Worm (Caenorhabditis elegans) whole organism, L4 larva: ENCODE results near the gene col-138.

Experiments used
- F26F4.8 ChIP-seq: fragments of 200-800 bp; sonication (Bioruptor generic); conservative IDR thresholded peaks from 2 replicates; pipeline ENCODE4 v1.3.6; 2022; ENCODE audit warnings: missing genetic modification characterization, missing compliant biosample characterization
- F44E2.7 ChIP-seq: fragments of 200-800 bp; sonication (Bioruptor generic); IDR thresholded peaks from 2 replicates; pipeline ENCODE4 v2.1.2; 2022; ENCODE audit warnings: missing genetic modification characterization, missing compliant biosample characterization
- R02D3.7 ChIP-seq: fragments of 150-350 bp; sonication (generic microtip); optimal IDR thresholded peaks from 3 replicates; lab custom pipeline; 2014; ENCODE audit warnings: missing biosample characterization, missing genetic modification characterization
- Y105C5A.15 ChIP-seq: fragments of 200-800 bp; sonication (Bioruptor generic); IDR thresholded peaks from 2 replicates; pipeline ENCODE4 v1.3.6; 2022; ENCODE audit warnings: missing genetic modification characterization, missing compliant biosample characterization
- aha-1 ChIP-seq: fragments of 150-350 bp; peaks from one replicate; lab custom pipeline; 2014; ENCODE audit warnings: missing biosample characterization, missing genetic modification characterization
- ama-1 ChIP-seq: fragments of 150-350 bp; optimal IDR thresholded peaks from 2 replicates; lab custom pipeline; 2014; ENCODE audit warnings: inconsistent platforms, mixed read lengths
- ceh-20 ChIP-seq: fragments of 200-800 bp; sonication (Bioruptor generic); IDR thresholded peaks from 2 replicates; pipeline ENCODE4 v1.3.6; 2022; ENCODE audit warnings: missing genetic modification reagents, missing genetic modification characterization, missing compliant biosample characterization
- ces-1 ChIP-seq: fragments of 150-350 bp; sonication (generic microtip); optimal IDR thresholded peaks from 4 replicates; lab custom pipeline; 2014; ENCODE audit warnings: missing biosample characterization, missing genetic modification reagents, missing genetic modification characterization
- cey-2 ChIP-seq: sonication (generic microtip); optimal IDR thresholded peaks from 3 replicates; lab custom pipeline; 2017; ENCODE audit warnings: missing genetic modification characterization, mild to moderate bottlenecking, missing compliant biosample characterization, antibody characterized with exemption, borderline replicate concordance; ENCODE audit not compliant: insufficient read depth
- daf-16 ChIP-seq, 3 experiments: sonication (generic microtip); optimal IDR thresholded peaks; 2 replicates each; lab custom pipeline; 2016 to 2017; ENCODE audit warnings: missing genetic modification characterization in 3 of 3, missing genetic modification reagents in 3 of 3, mild to moderate bottlenecking in 2 of 3, missing compliant biosample characterization in 2 of 3, missing biosample characterization in 1 of 3, moderate library complexity in 1 of 3
- dmd-6 ChIP-seq: fragments of 200-800 bp; sonication (Bioruptor generic); IDR thresholded peaks from 2 replicates; pipeline ENCODE4 v1.3.6; 2022; ENCODE audit warnings: missing genetic modification reagents, missing genetic modification characterization, missing compliant biosample characterization
- duxl-1 ChIP-seq: sonication (generic microtip); optimal IDR thresholded peaks from 2 replicates; lab custom pipeline; 2016; ENCODE audit warnings: mild to moderate bottlenecking, missing genetic modification characterization, moderate library complexity, missing compliant biosample characterization; ENCODE audit not compliant: poor library complexity
- dve-1 ChIP-seq: sonication (generic microtip); optimal IDR thresholded peaks from 2 replicates; lab custom pipeline; 2017; ENCODE audit warnings: antibody characterized with exemption, mild to moderate bottlenecking, missing genetic modification characterization, missing compliant biosample characterization; ENCODE audit not compliant: insufficient read depth
- fkh-10 ChIP-seq: fragments of 150-350 bp; optimal IDR thresholded peaks from 2 replicates; lab custom pipeline; 2014; ENCODE audit warnings: missing biosample characterization, missing genetic modification reagents, missing genetic modification characterization
- hlh-11 ChIP-seq: fragments of 200-800 bp; sonication (Bioruptor generic); optimal IDR thresholded peaks from 2 replicates; lab custom pipeline; 2018; ENCODE audit warnings: mild to moderate bottlenecking, missing genetic modification characterization, missing compliant biosample characterization
- hlh-30 ChIP-seq: sonication (generic microtip); optimal IDR thresholded peaks from 2 replicates; lab custom pipeline; 2017; ENCODE audit warnings: antibody characterized with exemption, mild to moderate bottlenecking, missing genetic modification characterization, missing compliant biosample characterization; ENCODE audit not compliant: insufficient read depth
- lin-1 ChIP-seq: fragments of 200-800 bp; sonication (Bioruptor generic); IDR thresholded peaks from 2 replicates; pipeline ENCODE4 v1.3.6; 2022; ENCODE audit warnings: missing genetic modification reagents, missing genetic modification characterization, missing compliant biosample characterization
- lin-29 ChIP-seq: fragments of 200-800 bp; sonication (Bioruptor generic); IDR thresholded peaks from 2 replicates; pipeline ENCODE4 v1.3.6; 2022; ENCODE audit warnings: missing genetic modification reagents, missing genetic modification characterization, missing compliant biosample characterization
- lsy-2 ChIP-seq, 2 experiments: fragments of 150-350 bp in 1 of 2; sonication (generic microtip) in 1 of 2; optimal IDR thresholded peaks; 2 replicates each; lab custom pipeline; 2014 to 2017; ENCODE audit warnings: missing biosample characterization in 2 of 2, missing genetic modification characterization in 2 of 2
- madf-5 ChIP-seq, 2 experiments: fragments of 200-800 bp; sonication (Bioruptor generic); IDR thresholded peaks; 2 replicates each; pipeline ENCODE4 v1.3.6; 2022; ENCODE audit warnings: missing compliant biosample characterization in 2 of 2, missing genetic modification characterization in 2 of 2
- mdl-1 ChIP-seq, 2 experiments: fragments of 150-350 bp in 1 of 2; sonication (generic microtip) in 1 of 2; optimal IDR thresholded peaks; 2 replicates each; lab custom pipeline; 2014 to 2017; ENCODE audit warnings: missing biosample characterization in 2 of 2, missing genetic modification characterization in 2 of 2
- mes-2 ChIP-seq: sonication (generic microtip); optimal IDR thresholded peaks from 2 replicates; lab custom pipeline; 2016; ENCODE audit warnings: missing genotype, mild to moderate bottlenecking, missing genetic modification characterization, missing compliant biosample characterization; ENCODE audit not compliant: poor library complexity, severe bottlenecking
- mxl-3 ChIP-seq: fragments of 200-800 bp; sonication (Bioruptor generic); optimal IDR thresholded peaks from 2 replicates; lab custom pipeline; 2018; ENCODE audit warnings: mild to moderate bottlenecking, missing genetic modification characterization, missing compliant biosample characterization
- nhr-102 ChIP-seq: sonication (generic microtip); optimal IDR thresholded peaks from 2 replicates; lab custom pipeline; 2016; ENCODE audit warnings: mild to moderate bottlenecking, missing genetic modification characterization, moderate library complexity, missing compliant biosample characterization
- nhr-11 ChIP-seq: fragments of 150-350 bp; optimal IDR thresholded peaks from 2 replicates; lab custom pipeline; 2014; ENCODE audit warnings: missing biosample characterization, missing genetic modification characterization
- nhr-28 ChIP-seq: fragments of 150-350 bp; optimal IDR thresholded peaks from 2 replicates; lab custom pipeline; 2014; ENCODE audit warnings: missing biosample characterization, missing genetic modification characterization
- nhr-41 ChIP-seq: fragments of 200-800 bp; sonication (Bioruptor generic); IDR thresholded peaks from 2 replicates; pipeline ENCODE4 v1.3.6; 2022; ENCODE audit warnings: missing genetic modification reagents, missing genetic modification characterization, missing compliant biosample characterization
- nhr-42 ChIP-seq: fragments of 200-800 bp; sonication (Bioruptor generic); IDR thresholded peaks from 2 replicates; pipeline ENCODE4 v1.3.6; 2022; ENCODE audit warnings: missing genetic modification characterization, missing compliant biosample characterization
- nhr-48 ChIP-seq: sonication (generic microtip); optimal IDR thresholded peaks from 2 replicates; lab custom pipeline; 2016; ENCODE audit warnings: mild to moderate bottlenecking, missing genetic modification characterization, missing compliant biosample characterization
- nhr-76 ChIP-seq: fragments of 150-350 bp; optimal IDR thresholded peaks from 2 replicates; lab custom pipeline; 2014; ENCODE audit warnings: missing biosample characterization, missing genetic modification characterization
- nhr-77 ChIP-seq: fragments of 150-350 bp; optimal IDR thresholded peaks from 2 replicates; lab custom pipeline; 2014; ENCODE audit warnings: missing biosample characterization, missing genetic modification characterization
- pha-4 ChIP-seq, 2 experiments: fragments of 150-350 bp in 1 of 2; fragments of 200-800 bp in 1 of 2; sonication (Bioruptor generic) in 1 of 2; IDR thresholded peaks in 1 of 2; optimal IDR thresholded peaks in 1 of 2; 2 replicates each; pipeline versions ENCODE4 v1.3.6 to Lab custom; 2014 to 2022; ENCODE audit warnings: missing genetic modification characterization in 2 of 2, missing genetic modification reagents in 2 of 2, missing biosample characterization in 1 of 2, missing compliant biosample characterization in 1 of 2
- php-3 ChIP-seq: fragments of 200-800 bp; sonication (Bioruptor generic); IDR thresholded peaks from 2 replicates; pipeline ENCODE4 v1.3.6; 2022; ENCODE audit warnings: missing genetic modification reagents, missing genetic modification characterization, missing compliant biosample characterization
- pqm-1 ChIP-seq: sonication (generic microtip); optimal IDR thresholded peaks from 2 replicates; lab custom pipeline; 2017; ENCODE audit warnings: missing biosample characterization, missing genetic modification characterization
- snpc-4 ChIP-seq: fragments of 150-350 bp; optimal IDR thresholded peaks from 2 replicates; lab custom pipeline; 2014; ENCODE audit warnings: missing biosample characterization, missing genetic modification characterization
- unc-62 ChIP-seq, 3 experiments: fragments of 150-350 bp in 1 of 3; sonication (generic microtip); optimal IDR thresholded peaks in 2 of 3; peaks in 1 of 3; 1 replicate in 1 of 3; 2 replicates in 2 of 3; lab custom pipeline; 2014 to 2017; ENCODE audit warnings: missing biosample characterization in 3 of 3, missing genetic modification characterization in 3 of 3, missing genetic modification reagents in 3 of 3, missing genotype in 1 of 3
- zfp-2 ChIP-seq: sonication (generic microtip); optimal IDR thresholded peaks from 2 replicates; lab custom pipeline; 2016; ENCODE audit warnings: mild to moderate bottlenecking, missing genetic modification characterization, missing compliant biosample characterization
- zip-11 ChIP-seq: fragments of 200-800 bp; sonication (Bioruptor generic); IDR thresholded peaks from 2 replicates; pipeline ENCODE4 v1.3.6; 2022; ENCODE audit warnings: missing genetic modification characterization, missing compliant biosample characterization
- zip-2 ChIP-seq: fragments of 150-350 bp; optimal IDR thresholded peaks from 2 replicates; lab custom pipeline; 2014; ENCODE audit warnings: missing biosample characterization, missing genetic modification characterization
- ztf-11 ChIP-seq: fragments of 150-350 bp; optimal IDR thresholded peaks from 2 replicates; lab custom pipeline; 2014; ENCODE audit warnings: missing biosample characterization, missing genetic modification characterization

The col-138 gene

ce11 chrIV:17171732-17172131 is 11.8 kb downstream of the col-138 start:
- no peak for TF ChIP-seq F44E2.7
- no peak for TF ChIP-seq nhr-42 (GFP tag; lab: Robert Waterston, UW)
- TF ChIP-seq R02D3.7 = no peak
- peak in 1 of 2 experiments; percentile 56 for TF ChIP-seq mdl-1 (tag; optimal IDR thresholded peaks at IDR 0.05; lab: Kevin White, UChicago)
- TF ChIP-seq snpc-4 (tag; lab: Kevin White, UChicago) = no peak
- no peak for TF ChIP-seq ama-1 (lab: Kevin White, UChicago)
- TF ChIP-seq lin-1 (GFP tag; lab: Robert Waterston, UW) = peak; percentile 86
- no peak for TF ChIP-seq nhr-76 (tag; lab: Kevin White, UChicago)
- TF ChIP-seq pqm-1 = peak; percentile 98
- TF ChIP-seq dmd-6 (GFP tag; lab: Robert Waterston, UW) = peak; percentile 66; the same call in 1 of the 2 replicates
- TF ChIP-seq aha-1 (tag; lab: Kevin White, UChicago) = peak; percentile 93
- TF ChIP-seq fkh-10 (GFP tag; lab: Kevin White, UChicago) = no peak
- TF ChIP-seq lin-29 (GFP tag; lab: Robert Waterston, UW) = no peak
- TF ChIP-seq mxl-3 = peak; percentile 88
- TF ChIP-seq mes-2 (tag; lab: Kevin White, UChicago) = no peak
- peak; percentile 57 for TF ChIP-seq nhr-77 (tag; lab: Kevin White, UChicago)
- TF ChIP-seq php-3 = peak; percentile 57
- TF ChIP-seq hlh-30 (tag; lab: Kevin White, UChicago) = peak; percentile 35
- TF ChIP-seq nhr-48 (tag; lab: Kevin White, UChicago) = peak; percentile 13
- TF ChIP-seq zip-11 (GFP tag; lab: Robert Waterston, UW) = no peak
- no peak for TF ChIP-seq duxl-1 (tag; lab: Kevin White, UChicago)
- no peak for TF ChIP-seq ztf-11
- peak; percentile 93 for TF ChIP-seq dve-1 (tag; lab: Kevin White, UChicago)
- no peak for TF ChIP-seq nhr-102 (tag; lab: Kevin White, UChicago)
- TF ChIP-seq hlh-11 (tag; lab: Kevin White, UChicago) = peak; percentile 90
- TF ChIP-seq ces-1 (GFP tag; lab: Kevin White, UChicago) = no peak
- no peak for TF ChIP-seq pha-4 (GFP tag; IDR thresholded peaks at IDR 0.05; lab: Robert Waterston, UW)
- TF ChIP-seq pha-4 (tag; optimal IDR thresholded peaks at IDR 0.05; lab: Kevin White, UChicago) = no peak
- TF ChIP-seq madf-5 (GFP tag; IDR thresholded peaks at IDR 0.05; lab: Robert Waterston, UW) = no peak
- no peak for TF ChIP-seq nhr-41 (GFP tag; lab: Robert Waterston, UW)
- TF ChIP-seq cey-2 (tag; lab: Kevin White, UChicago) = no peak
- no peak for TF ChIP-seq zip-2
- no peak for TF ChIP-seq nhr-11 (tag; lab: Kevin White, UChicago)
- TF ChIP-seq Y105C5A.15 = no peak
- TF ChIP-seq F26F4.8 (GFP tag; lab: Robert Waterston, UW) = no peak
- no peak for TF ChIP-seq daf-16 (GFP tag; optimal IDR thresholded peaks at IDR 0.05; lab: Kevin White, UChicago)
- peak; percentile 99 for TF ChIP-seq daf-16 (tag; optimal IDR thresholded peaks at IDR 0.05; lab: Kevin White, UChicago)
- peak; percentile 90 for TF ChIP-seq nhr-28 (tag; lab: Kevin White, UChicago)
- TF ChIP-seq ceh-20 = no peak
- no peak for TF ChIP-seq lsy-2 (tag; optimal IDR thresholded peaks at IDR 0.05; lab: Kevin White, UChicago)
- peak in 1 of 2 experiments; percentile 64 for TF ChIP-seq unc-62 (GFP tag; optimal IDR thresholded peaks at IDR 0.05 in 1 of 2; lab: Kevin White, UChicago)
- TF ChIP-seq unc-62 (tag; optimal IDR thresholded peaks at IDR 0.05; lab: Kevin White, UChicago) = no peak
- TF ChIP-seq zfp-2 (tag; lab: Kevin White, UChicago) = no peak
- TF ChIP-seq, all 104 proteins: peak for 15
